Fruit fly (Drosophila melanogaster) whole organism, embryonic: ENCODE results near the gene CG42711.

ENCODE experiments used
- BEAF-32 ChIP-seq: fragments of 200-800 bp; sonication (Bioruptor generic); optimal IDR thresholded peaks from 3 replicates; lab custom pipeline; 2017; ENCODE audit warnings: missing biosample characterization, missing genetic modification characterization, mild to moderate bottlenecking, moderate library complexity, missing genetic modification reagents
- CG12391 ChIP-seq: fragments of 200-800 bp; sonication (Bioruptor generic); optimal IDR thresholded peaks from 3 replicates; lab custom pipeline; 2018; ENCODE audit warnings: missing biosample characterization, mild to moderate bottlenecking, missing genetic modification characterization, moderate library complexity
- CG12744 ChIP-seq: fragments of 200-800 bp; sonication (Bioruptor generic); optimal IDR thresholded peaks from 2 replicates; lab custom pipeline; 2016; ENCODE audit warnings: missing biosample characterization, missing genetic modification characterization
- CG13296 ChIP-seq: fragments of 200-800 bp; sonication (Bioruptor generic); optimal IDR thresholded peaks from 3 replicates; lab custom pipeline; 2018; ENCODE audit warnings: missing biosample characterization, mild to moderate bottlenecking, missing genetic modification characterization
- CG13424 ChIP-seq: fragments of 200-800 bp; sonication (Bioruptor generic); optimal IDR thresholded peaks from 2 replicates; lab custom pipeline; 2019; ENCODE audit warnings: missing biosample characterization, mild to moderate bottlenecking, missing genetic modification characterization, moderate library complexity
- CG14710 ChIP-seq: fragments of 200-800 bp; sonication (Bioruptor generic); optimal IDR thresholded peaks from 3 replicates; lab custom pipeline; 2019; ENCODE audit warnings: missing biosample characterization, mild to moderate bottlenecking, missing genetic modification characterization, moderate library complexity
- CG14860 ChIP-seq: fragments of 200-800 bp; sonication (Bioruptor generic); IDR thresholded peaks from 3 replicates; pipeline ENCODE4 v1.3.6; 2022; ENCODE audit warnings: missing biosample characterization, missing genetic modification characterization; ENCODE audit not compliant: partially characterized antibody
- CG1529 ChIP-seq: fragments of 200-800 bp; sonication (Bioruptor generic); optimal IDR thresholded peaks from 3 replicates; lab custom pipeline; 2018; ENCODE audit warnings: missing biosample characterization, missing genetic modification characterization
- CG17829 ChIP-seq: fragments of 200-800 bp; optimal IDR thresholded peaks from 2 replicates; lab custom pipeline; 2019; ENCODE audit warnings: missing biosample characterization, mild to moderate bottlenecking, missing genetic modification characterization, moderate library complexity
- CG2116 ChIP-seq: fragments of 200-800 bp; sonication (Bioruptor generic); optimal IDR thresholded peaks from 3 replicates; lab custom pipeline; 2018; ENCODE audit warnings: missing biosample characterization, mild to moderate bottlenecking, missing genetic modification characterization
- CG30403 ChIP-seq: fragments of 200-800 bp; sonication (Bioruptor generic); optimal IDR thresholded peaks from 3 replicates; lab custom pipeline; 2016; ENCODE audit warnings: missing biosample characterization, missing genetic modification characterization
- CG33557 ChIP-seq: fragments of 200-800 bp; sonication (Bioruptor generic); optimal IDR thresholded peaks from 2 replicates; lab custom pipeline; 2019; ENCODE audit warnings: missing biosample characterization, mild to moderate bottlenecking, missing genetic modification characterization, moderate library complexity
- CG4328 ChIP-seq: fragments of 200-800 bp; sonication (Bioruptor generic); optimal IDR thresholded peaks from 3 replicates; lab custom pipeline; 2017; ENCODE audit warnings: missing biosample characterization, missing genetic modification reagents, missing genetic modification characterization
- CG4854 ChIP-seq: fragments of 200-800 bp; sonication (Bioruptor generic); optimal IDR thresholded peaks from 2 replicates; lab custom pipeline; 2016; ENCODE audit warnings: missing biosample characterization, missing genetic modification characterization, inconsistent platforms
- CG5245 ChIP-seq: fragments of 200-800 bp; sonication (Bioruptor generic); optimal IDR thresholded peaks from 3 replicates; lab custom pipeline; 2016; ENCODE audit warnings: missing biosample characterization, missing genetic modification characterization
- CG6254 ChIP-seq: fragments of 200-800 bp; sonication (Bioruptor generic); optimal IDR thresholded peaks from 3 replicates; lab custom pipeline; 2017; ENCODE audit warnings: mild to moderate bottlenecking, missing biosample characterization, missing genetic modification reagents, missing genetic modification characterization
- CG6813 ChIP-seq: fragments of 200-800 bp; sonication (Bioruptor generic); optimal IDR thresholded peaks from 2 replicates; lab custom pipeline; 2017; ENCODE audit warnings: missing biosample characterization, missing genetic modification characterization, mild to moderate bottlenecking, moderate library complexity, missing genetic modification reagents
- CG6854 ChIP-seq: fragments of 200-800 bp; sonication (Bioruptor generic); optimal IDR thresholded peaks from 3 replicates; lab custom pipeline; 2017; ENCODE audit warnings: missing biosample characterization, mild to moderate bottlenecking, missing genetic modification characterization
- CG7372 ChIP-seq: fragments of 200-800 bp; sonication (Bioruptor generic); IDR thresholded peaks from 2 replicates; pipeline ENCODE4 v1.3.6; 2022; ENCODE audit warnings: missing biosample characterization, missing genetic modification characterization
- CG8924 ChIP-seq: fragments of 200-800 bp; optimal IDR thresholded peaks from 3 replicates; lab custom pipeline; 2019; ENCODE audit warnings: missing biosample characterization, mild to moderate bottlenecking, missing genetic modification characterization, moderate library complexity
- CG9609 ChIP-seq: fragments of 200-800 bp; sonication (Bioruptor generic); optimal IDR thresholded peaks from 3 replicates; lab custom pipeline; 2016; ENCODE audit warnings: missing biosample characterization, missing genetic modification characterization
- Dbx ChIP-seq: fragments of 200-800 bp; sonication (Bioruptor generic); IDR thresholded peaks from 3 replicates; pipeline ENCODE4 v1.3.6; 2022; ENCODE audit warnings: missing biosample characterization, missing genetic modification characterization
- Deaf1 ChIP-seq: fragments of 200-800 bp; optimal IDR thresholded peaks from 3 replicates; lab custom pipeline; 2019; ENCODE audit warnings: missing biosample characterization, mild to moderate bottlenecking, missing genetic modification characterization, moderate library complexity
- Drgx ChIP-seq: fragments of 200-800 bp; sonication (Bioruptor generic); IDR thresholded peaks from 2 replicates; pipeline ENCODE4 v1.3.6; 2022; ENCODE audit warnings: missing biosample characterization, missing genetic modification characterization
- Ets97D ChIP-seq: fragments of 200-800 bp; sonication (Bioruptor generic); optimal IDR thresholded peaks from 3 replicates; lab custom pipeline; 2016; ENCODE audit warnings: missing biosample characterization, missing genetic modification characterization
- Lim3 ChIP-seq: fragments of 200-800 bp; sonication (Bioruptor generic); IDR thresholded peaks from 2 replicates; pipeline ENCODE4 v1.3.6; 2022; ENCODE audit warnings: missing biosample characterization, missing genetic modification characterization
- Med ChIP-seq: fragments of 200-800 bp; sonication (Bioruptor generic); peaks from one replicate; lab custom pipeline; 2016; ENCODE audit warnings: missing biosample characterization, missing genetic modification characterization, mild to moderate bottlenecking, inconsistent platforms, moderate library complexity
- Nf-YB ChIP-seq: fragments of 200-800 bp; sonication (Bioruptor generic); optimal IDR thresholded peaks from 3 replicates; lab custom pipeline; 2019; ENCODE audit warnings: missing biosample characterization, mild to moderate bottlenecking, missing genetic modification characterization, moderate library complexity
- Rfx ChIP-seq: fragments of 200-800 bp; sonication (Bioruptor generic); IDR thresholded peaks from 2 replicates; pipeline ENCODE4 v1.3.6; 2022; ENCODE audit warnings: missing biosample characterization, missing genetic modification characterization
- Rx ChIP-seq: fragments of 200-800 bp; sonication (Bioruptor generic); IDR thresholded peaks from 2 replicates; pipeline ENCODE4 v1.3.6; 2022; ENCODE audit warnings: missing biosample characterization, missing genetic modification characterization
- Sin3A ChIP-seq: fragments of >200 bp; optimal IDR thresholded peaks from 2 replicates; lab custom pipeline; 2018
- Taf1 ChIP-seq: fragments of 200-800 bp; sonication (Bioruptor generic); IDR thresholded peaks from 2 replicates; pipeline ENCODE4 v1.3.6; 2022; ENCODE audit warnings: missing biosample characterization, missing genetic modification characterization
- ara ChIP-seq: fragments of 200-800 bp; sonication (Bioruptor generic); IDR thresholded peaks from 2 replicates; pipeline ENCODE4 v1.3.6; 2022; ENCODE audit warnings: missing biosample characterization, missing genetic modification characterization
- bbx ChIP-seq: fragments of 200-800 bp; sonication (Bioruptor generic); IDR thresholded peaks from 2 replicates; pipeline ENCODE4 v1.3.6; 2022; ENCODE audit warnings: missing biosample characterization, missing genetic modification characterization; ENCODE audit not compliant: partially characterized antibody
- dpn ChIP-seq, 2 experiments: fragments of 200-800 bp; sonication (Bioruptor generic); optimal IDR thresholded peaks; 3 replicates each; lab custom pipeline; 2016; ENCODE audit warnings: missing biosample characterization in 2 of 2, missing genetic modification characterization in 2 of 2
- exex ChIP-seq: fragments of 200-800 bp; sonication (Bioruptor generic); optimal IDR thresholded peaks from 4 replicates; lab custom pipeline; 2018; ENCODE audit warnings: missing biosample characterization, mild to moderate bottlenecking, missing genetic modification characterization, moderate library complexity
- fd102C ChIP-seq: fragments of 200-800 bp; sonication (Bioruptor generic); optimal IDR thresholded peaks from 2 replicates; lab custom pipeline; 2018; ENCODE audit warnings: missing biosample characterization, mild to moderate bottlenecking, missing genetic modification characterization, moderate library complexity
- fd3F ChIP-seq: fragments of 200-800 bp; sonication (Bioruptor generic); optimal IDR thresholded peaks from 2 replicates; lab custom pipeline; 2018; ENCODE audit warnings: missing biosample characterization, mild to moderate bottlenecking, missing genetic modification characterization, moderate library complexity
- gfzf ChIP-seq: fragments of 200-800 bp; sonication (Bioruptor generic); optimal IDR thresholded peaks from 2 replicates; lab custom pipeline; 2016; ENCODE audit warnings: missing biosample characterization, mild to moderate bottlenecking, missing genetic modification characterization, moderate library complexity
- gsb ChIP-seq: fragments of 200-800 bp; sonication (Bioruptor generic); IDR thresholded peaks from 2 replicates; pipeline ENCODE4 v1.3.6; 2022; ENCODE audit warnings: missing biosample characterization, missing genetic modification characterization
- hth ChIP-seq: fragments of >200 bp; optimal IDR thresholded peaks from 2 replicates; lab custom pipeline; 2017; ENCODE audit warnings: inconsistent platforms
- ken ChIP-seq: fragments of 200-800 bp; sonication (Bioruptor generic); IDR thresholded peaks from 3 replicates; pipeline ENCODE4 v1.3.6; 2022; ENCODE audit warnings: missing biosample characterization, missing genetic modification characterization
- lola ChIP-seq, 3 experiments: fragments of >200 bp in 2 of 3; fragments of 200-800 bp in 1 of 3; sonication (Bioruptor generic) in 1 of 3; optimal IDR thresholded peaks; 2 replicates each; lab custom pipeline; 2017 to 2019; ENCODE audit warnings: missing biosample characterization in 3 of 3, missing genetic modification characterization in 3 of 3, mild to moderate bottlenecking in 1 of 3, moderate library complexity in 1 of 3
- onecut ChIP-seq: fragments of 200-800 bp; sonication (Bioruptor generic); IDR thresholded peaks from 2 replicates; pipeline ENCODE4 v1.3.6; 2022; ENCODE audit warnings: missing biosample characterization, missing genetic modification characterization
- org-1 ChIP-seq: fragments of 200-800 bp; sonication (Bioruptor generic); optimal IDR thresholded peaks from 2 replicates; lab custom pipeline; 2017; ENCODE audit warnings: missing biosample characterization, missing genetic modification characterization
- pho ChIP-seq: fragments of 200-800 bp; sonication (Bioruptor generic); optimal IDR thresholded peaks from 2 replicates; lab custom pipeline; 2016; ENCODE audit warnings: missing biosample characterization, missing genetic modification characterization
- schlank ChIP-seq: fragments of 200-800 bp; sonication (Bioruptor generic); optimal IDR thresholded peaks from 2 replicates; lab custom pipeline; 2018; ENCODE audit warnings: missing biosample characterization, mild to moderate bottlenecking, missing genetic modification characterization
- sima ChIP-seq: fragments of 200-800 bp; sonication (Bioruptor generic); optimal IDR thresholded peaks from 2 replicates; lab custom pipeline; 2016; ENCODE audit warnings: missing biosample characterization, missing genetic modification characterization
- vfl ChIP-seq: fragments of 200-800 bp; sonication (Bioruptor generic); optimal IDR thresholded peaks from 2 replicates; lab custom pipeline; 2016; ENCODE audit warnings: missing biosample characterization, missing genetic modification characterization

Gene CG42711

dm6 chr2L:13905072-13905847 lies 25.9 kb downstream of the CG42711 start, which contains the start of gene Ance (continued):
- no peak for TF ChIP-seq CG14710 (tag; lab: Kevin White, UChicago)
- peak; percentile 36 for TF ChIP-seq CG17829 (tag; lab: Kevin White, UChicago)
- no peak for TF ChIP-seq Deaf1 (tag; lab: Kevin White, UChicago)
- TF ChIP-seq CG6254: no peak
- TF ChIP-seq CG2116 (GFP tag; lab: Kevin White, UChicago): no peak
- TF ChIP-seq Drgx: 0 out of 2 replicates have a peak, but pooled peaks have one; percentile 27
- TF ChIP-seq Med (GFP tag; lab: Kevin White, UChicago): peak; percentile 83
- peak; percentile 35 for TF ChIP-seq CG13424
- no peak for TF ChIP-seq CG12744 (GFP tag; lab: Kevin White, UChicago)
- TF ChIP-seq sima: no peak
- peak; percentile 58; the same call in 1 of the 3 replicates for TF ChIP-seq Dbx
- peak; percentile 39 for TF ChIP-seq fd3F
- TF ChIP-seq CG6854 (GFP tag; lab: Kevin White, UChicago): peak; percentile 22
- TF ChIP-seq Nf-YB (GFP tag; lab: Kevin White, UChicago): no peak
- no peak for TF ChIP-seq CG13296 (GFP tag; lab: Kevin White, UChicago)
- TF ChIP-seq gfzf: no peak
- no peak for TF ChIP-seq bbx
- TF ChIP-seq CG5245: no peak
- no peak for TF ChIP-seq fd102C (GFP tag; lab: Kevin White, UChicago)
- TF ChIP-seq CG14860 (GFP tag; lab: Robert Waterston, UW): no peak
- peak; percentile 31 for TF ChIP-seq CG8924 (tag; lab: Kevin White, UChicago)
- TF ChIP-seq CG33557 (GFP tag; lab: Kevin White, UChicago): no peak
- TF ChIP-seq ken (GFP tag; lab: Robert Waterston, UW): no peak
- TF ChIP-seq gsb: no peak
- no peak for TF ChIP-seq Lim3 (GFP tag; lab: Robert Waterston, UW)
- no peak for TF ChIP-seq Rx (GFP tag; lab: Robert Waterston, UW)
- TF ChIP-seq Ets97D (GFP tag; lab: Kevin White, UChicago): no peak
- peak; percentile 33 for TF ChIP-seq org-1
- peak; percentile 37 for TF ChIP-seq schlank (tag; lab: Kevin White, UChicago)
- no peak for TF ChIP-seq CG4328 (GFP tag; lab: Kevin White, UChicago)
- TF ChIP-seq CG7372 (GFP tag; lab: Robert Waterston, UW): peak; percentile 31; the same call in 1 of the 2 replicates
- no peak for TF ChIP-seq vfl (GFP tag; lab: Kevin White, UChicago)
- peak; percentile 39 for TF ChIP-seq CG12391
- TF ChIP-seq Sin3A (lab: Kevin White, UChicago): no peak
- TF ChIP-seq Rfx (GFP tag; lab: Robert Waterston, UW): peak; percentile 78
- TF ChIP-seq exex: peak; percentile 99
- no peak for TF ChIP-seq CG6813 (GFP tag; lab: Kevin White, UChicago)
- no peak for TF ChIP-seq BEAF-32 (GFP tag; lab: Kevin White, UChicago)
- no peak for TF ChIP-seq hth (lab: Kevin White, UChicago)
- TF ChIP-seq ara (GFP tag; lab: Robert Waterston, UW): no peak
- TF ChIP-seq dpn (GFP tag; optimal IDR thresholded peaks at IDR 0.05; lab: Kevin White, UChicago): peak in 1 of 2 experiments; percentile 36
- no peak for TF ChIP-seq CG1529
- peak; percentile 7 for TF ChIP-seq pho (GFP tag; lab: Kevin White, UChicago)
- TF ChIP-seq lola (GFP tag; optimal IDR thresholded peaks at IDR 0.05; lab: Kevin White, UChicago): peak in 1 of 3 experiments; percentile 34
- TF ChIP-seq onecut: 0 out of 2 replicates have a peak, but pooled peaks have one; percentile 15
- TF ChIP-seq CG4854 (GFP tag; lab: Kevin White, UChicago): no peak
- no peak for TF ChIP-seq CG9609
- TF ChIP-seq CG30403 (GFP tag; lab: Kevin White, UChicago): peak; percentile 13
- peak; percentile 29; the same call in 1 of the 2 replicates for TF ChIP-seq Taf1 (GFP tag; lab: Robert Waterston, UW)
